Worm (Caenorhabditis elegans) whole organism, early embryonic: ENCODE data around the gene AC8.10.
"Not testable (repeated sequence)": the region's sequence is repeated elsewhere in the genome, so short reads cannot be mapped to it uniquely, and the experiment has no call there.

Source experiments
- B0310.2 ChIP-seq: sonication (generic microtip); optimal IDR thresholded peaks from 2 replicates; lab custom pipeline; 2016; ENCODE audit warnings: mild to moderate bottlenecking, missing genetic modification characterization, missing compliant biosample characterization
- F13C5.2 ChIP-seq: sonication (generic microtip); optimal IDR thresholded peaks from 2 replicates; lab custom pipeline; 2017; ENCODE audit warnings: mild to moderate bottlenecking, missing genetic modification characterization, inconsistent platforms, missing compliant biosample characterization
- aly-1 ChIP-seq: sonication (generic microtip); optimal IDR thresholded peaks from 2 replicates; lab custom pipeline; 2016; ENCODE audit warnings: missing genetic modification characterization, missing compliant biosample characterization
- ama-1 ChIP-seq: fragments of 150-350 bp; optimal IDR thresholded peaks from 2 replicates; lab custom pipeline; 2014
- ceh-13 ChIP-seq: fragments of 200-800 bp; sonication (Bioruptor generic); optimal IDR thresholded peaks from 2 replicates; lab custom pipeline; 2018; ENCODE audit warnings: mild to moderate bottlenecking, missing genetic modification characterization, missing compliant biosample characterization
- ceh-36 ChIP-seq: sonication (generic microtip); optimal IDR thresholded peaks from 2 replicates; lab custom pipeline; 2016; ENCODE audit warnings: missing genetic modification characterization, inconsistent platforms, missing compliant biosample characterization
- ets-7 ChIP-seq: sonication (generic microtip); optimal IDR thresholded peaks from 2 replicates; lab custom pipeline; 2016; ENCODE audit warnings: missing genotype, missing genetic modification characterization, missing compliant biosample characterization
- flt-1 ChIP-seq: fragments of 200-800 bp; sonication (Bioruptor generic); IDR thresholded peaks from 2 replicates; pipeline ENCODE4 v1.3.6; 2022; ENCODE audit warnings: missing genetic modification characterization, missing compliant biosample characterization
- hmbx-1 ChIP-seq: sonication (generic microtip); optimal IDR thresholded peaks from 2 replicates; lab custom pipeline; 2016; ENCODE audit warnings: mild to moderate bottlenecking, missing genetic modification characterization, missing compliant biosample characterization
- hmg-4 ChIP-seq: fragments of 200-800 bp; sonication (Bioruptor generic); optimal IDR thresholded peaks from 2 replicates; lab custom pipeline; 2018; ENCODE audit warnings: mild to moderate bottlenecking, missing genetic modification characterization, missing compliant biosample characterization
- hnd-1 ChIP-seq: sonication (generic microtip); optimal IDR thresholded peaks from 2 replicates; lab custom pipeline; 2016; ENCODE audit warnings: missing genetic modification characterization, missing compliant biosample characterization
- pes-1 ChIP-seq: fragments of 200-800 bp; sonication (Bioruptor generic); IDR thresholded peaks from 2 replicates; pipeline ENCODE4 v1.3.6; 2022; ENCODE audit warnings: missing genetic modification reagents, missing genetic modification characterization, missing compliant biosample characterization
- scrt-1 ChIP-seq: fragments of 200-800 bp; sonication (Bioruptor generic); IDR thresholded peaks from 2 replicates; pipeline ENCODE4 v1.3.6; 2022; ENCODE audit warnings: missing genetic modification characterization, missing compliant biosample characterization
- sea-1 ChIP-seq: fragments of 200-800 bp; sonication (Bioruptor generic); conservative IDR thresholded peaks from 2 replicates; pipeline ENCODE4 v1.3.6; 2022; ENCODE audit warnings: missing genetic modification characterization, missing compliant biosample characterization
- tbx-11 ChIP-seq: fragments of 200-800 bp; sonication (Bioruptor generic); IDR thresholded peaks from 2 replicates; pipeline ENCODE4 v1.3.6; 2022; ENCODE audit warnings: missing genetic modification characterization, missing compliant biosample characterization
- tbx-37 ChIP-seq: fragments of 200-800 bp; sonication (Bioruptor generic); conservative IDR thresholded peaks from 2 replicates; pipeline ENCODE4 v1.3.6; 2022; ENCODE audit warnings: missing genetic modification reagents, missing genetic modification characterization, missing compliant biosample characterization
- tra-4 ChIP-seq: sonication (generic microtip); optimal IDR thresholded peaks from 2 replicates; lab custom pipeline; 2017; ENCODE audit warnings: missing genetic modification characterization, missing compliant biosample characterization

AC8.10 gene

ce11 chrX:239077-239476, at the start of gene AC8.10:
AC8.10 (minus strand) TSS chrX:239177.
- not testable (repeated sequence) for TF ChIP-seq tbx-37 (GFP tag; lab: Robert Waterston, UW); ama-1 (lab: Kevin White, UChicago); hmbx-1

- not testable (repeated sequence) for TF ChIP-seq ets-7 (tag; lab: Kevin White, UChicago); hmbx-1; tra-4 (tag; lab: Kevin White, UChicago)
Measured at ce11 chrX:286116-286515, 47.1 kb upstream of the AC8.10 start, which contains the start of gene Y47C4A.1. Y47C4A.1 (minus strand) TSS chrX:286216.

- TF ChIP-seq hmg-4 (GFP tag; lab: Kevin White, UChicago); sea-1 (GFP tag; lab: Robert Waterston, UW); F13C5.2: not testable (repeated sequence)
Measured at ce11 chrX:273912-274311, 34.9 kb upstream of the AC8.10 start, which contains the start of gene Y108F1.5. Y108F1.5 (minus strand) TSS chrX:274012.

- no peak for TF ChIP-seq pes-1 (GFP tag; lab: Robert Waterston, UW)
- no peak for TF ChIP-seq scrt-1 (GFP tag; lab: Robert Waterston, UW)
- TF ChIP-seq hmbx-1: no peak
- TF ChIP-seq F13C5.2: no peak
- no peak for TF ChIP-seq aly-1
- no peak for TF ChIP-seq ama-1 (lab: Kevin White, UChicago)
- no peak for TF ChIP-seq tra-4 (tag; lab: Kevin White, UChicago)
- no peak for TF ChIP-seq ceh-36 (tag; lab: Kevin White, UChicago)
- no peak for TF ChIP-seq tbx-11 (GFP tag; lab: Robert Waterston, UW)
- no peak for TF ChIP-seq sea-1 (GFP tag; lab: Robert Waterston, UW)
- no peak for TF ChIP-seq ceh-13
- TF ChIP-seq B0310.2: no peak
Measured at ce11 chrX:271509-271908, 32.5 kb upstream of the AC8.10 start.

ce11 chrX:229374-229773, 9.6 kb downstream of the AC8.10 start, which contains the start of gene AC8.3:
AC8.3 (minus strand) TSS chrX:229474.
- not testable (repeated sequence) for TF ChIP-seq B0310.2; F13C5.2; sea-1 (GFP tag; lab: Robert Waterston, UW)

- TF ChIP-seq hmbx-1; hnd-1 (tag; lab: Kevin White, UChicago); B0310.2: not testable (repeated sequence)
Measured at ce11 chrX:215488-215887, 23.5 kb downstream of the AC8.10 start, which contains the start of gene set-28. set-28 (minus strand) TSS chrX:215588.

ce11 chrX:211141-211540, 27.8 kb downstream of the AC8.10 start, which contains the start of gene Y73B3B.1:
Y73B3B.1 (minus strand) TSS chrX:211241.
- not testable (repeated sequence) for TF ChIP-seq sea-1 (GFP tag; lab: Robert Waterston, UW); ets-7 (tag; lab: Kevin White, UChicago); scrt-1 (GFP tag; lab: Robert Waterston, UW)

ce11 chrX:209695-210094, 29.3 kb downstream of the AC8.10 start, which contains the start of gene Y73B3B.3:
Y73B3B.3 (plus strand) TSS chrX:209995.
- TF ChIP-seq ama-1 (lab: Kevin White, UChicago); pes-1 (GFP tag; lab: Robert Waterston, UW); scrt-1 (GFP tag; lab: Robert Waterston, UW): not testable (repeated sequence)

- TF ChIP-seq hmg-4 (GFP tag; lab: Kevin White, UChicago): no peak
- no peak for TF ChIP-seq scrt-1 (GFP tag; lab: Robert Waterston, UW)
- TF ChIP-seq hnd-1 (tag; lab: Kevin White, UChicago): no peak
- TF ChIP-seq ets-7 (tag; lab: Kevin White, UChicago): no peak
- TF ChIP-seq B0310.2: no peak
- TF ChIP-seq ceh-13: no peak
- no peak for TF ChIP-seq aly-1
- no peak for TF ChIP-seq flt-1
- no peak for TF ChIP-seq tbx-37 (GFP tag; lab: Robert Waterston, UW)
Measured at ce11 chrX:196403-196802, 42.6 kb downstream of the AC8.10 start.

- TF ChIP-seq F13C5.2 (no peak), sea-1 (GFP tag; lab: Robert Waterston, UW) (no peak), B0310.2 (no peak), tbx-11 (GFP tag; lab: Robert Waterston, UW) (no peak)
Measured at ce11 chrX:192534-192933, 46.4 kb downstream of the AC8.10 start, which contains the start of gene T08D2.8. T08D2.8 (plus strand) TSS chrX:192834.
